Worm (Caenorhabditis elegans): Measurements from ENCODE around the gene chil-15.

DNA sequence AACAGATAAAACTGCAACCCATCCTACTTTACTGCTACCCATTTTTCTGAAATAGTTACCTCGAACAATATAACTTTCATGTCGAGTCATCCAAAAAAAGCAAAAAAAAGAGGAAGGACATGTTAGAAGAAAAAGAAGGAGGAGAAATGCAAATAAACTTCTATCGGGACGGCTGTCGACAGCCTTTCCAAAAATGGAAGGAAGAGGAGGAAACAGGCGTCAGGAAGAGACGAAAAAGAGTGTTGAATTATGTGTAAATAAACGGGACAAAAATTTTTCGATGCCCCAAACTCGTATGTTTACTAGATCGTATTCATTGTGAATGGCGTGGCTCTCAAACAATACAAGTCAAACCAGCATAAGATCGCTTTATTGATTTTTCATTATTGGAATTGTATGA, 15.8 kb downstream of the chil-15 start, which contains the start of gene M176.5:
- TF ChIP-seq scrt-1 (GFP tag; IDR thresholded peaks at IDR 0.05), result no peak
- no peak for TF ChIP-seq hmg-4 (GFP tag; optimal IDR thresholded peaks at IDR 0.05)
- no peak for TF ChIP-seq hnd-1 (tag; optimal IDR thresholded peaks at IDR 0.05)
- TF ChIP-seq tbx-11 (GFP tag; IDR thresholded peaks at IDR 0.05), result no peak
- TF ChIP-seq ets-7 (tag; optimal IDR thresholded peaks at IDR 0.05), result no peak
- TF ChIP-seq ama-1 (optimal IDR thresholded peaks at IDR 0.05), result no peak
- TF ChIP-seq aly-1 (tag; optimal IDR thresholded peaks at IDR 0.05), result no peak
- TF ChIP-seq ceh-36 (tag; optimal IDR thresholded peaks at IDR 0.05), result no peak
- no peak for TF ChIP-seq tbx-37 (GFP tag; conservative IDR thresholded peaks at IDR 0.05)
- TF ChIP-seq flt-1 (GFP tag; IDR thresholded peaks at IDR 0.05), result no peak
- TF ChIP-seq B0310.2 (tag; optimal IDR thresholded peaks at IDR 0.05), result no peak

Data from whole organism, early embryonic.